Worm (Caenorhabditis elegans) whole organism, early embryonic: ENCODE results near the gene ZK856.4.

Experiments used
- hmbx-1 ChIP-seq: sonication (generic microtip); optimal IDR thresholded peaks from 2 replicates; lab custom pipeline; 2016; ENCODE audit warnings: mild to moderate bottlenecking, missing genetic modification characterization, missing compliant biosample characterization
- hmg-4 ChIP-seq: fragments of 200-800 bp; sonication (Bioruptor generic); optimal IDR thresholded peaks from 2 replicates; lab custom pipeline; 2018; ENCODE audit warnings: mild to moderate bottlenecking, missing genetic modification characterization, missing compliant biosample characterization
- hnd-1 ChIP-seq: sonication (generic microtip); optimal IDR thresholded peaks from 2 replicates; lab custom pipeline; 2016; ENCODE audit warnings: missing genetic modification characterization, missing compliant biosample characterization

- no peak for TF ChIP-seq hmbx-1 (tag; lab: Kevin White, UChicago)
- TF ChIP-seq hmg-4 = no peak
- TF ChIP-seq hnd-1 (tag; lab: Kevin White, UChicago) = no peak
Measured at ce11 chrV:10166368-10166767, 16.7 kb upstream of the ZK856.4 start, which contains the start of gene C51E3.6.
